Fruit fly (Drosophila melanogaster): ENCODE measurements around the gene Bulli.
A peak's percentile ranks its signal among the peaks of the same experiment; 100 is the strongest.

Gene Bulli

DNA sequence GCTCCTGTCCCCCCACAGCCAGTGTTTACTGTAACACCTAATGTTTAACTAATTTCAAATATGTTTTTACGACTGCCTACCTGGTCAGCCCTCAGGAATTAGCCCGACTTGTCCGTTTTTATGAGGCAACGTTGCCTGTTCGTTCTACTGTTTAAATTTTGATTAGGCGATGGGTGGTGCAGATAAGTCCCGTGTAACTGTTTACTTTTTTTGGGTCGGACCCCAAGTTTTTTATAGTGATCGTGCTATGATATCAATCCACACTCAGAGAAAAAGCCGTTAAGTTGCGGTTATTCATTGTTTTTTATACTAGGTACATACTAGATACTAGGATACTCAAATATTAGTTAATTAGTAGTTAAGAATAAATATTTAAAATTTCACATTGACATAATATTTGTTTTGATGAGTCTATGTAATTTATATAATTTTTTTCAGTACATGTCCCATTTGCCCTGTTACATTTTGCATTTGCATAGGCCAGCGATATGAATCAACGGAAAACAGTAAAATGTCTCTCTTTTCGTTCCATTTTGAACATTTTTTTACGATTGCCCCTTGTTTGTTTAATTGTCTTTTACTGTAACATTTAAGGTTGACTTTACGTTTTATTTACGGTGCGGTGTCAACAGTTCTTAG is 20.7 kb upstream of the Bulli start (continued):
- peak; percentile 63 for TF ChIP-seq CG18619 (GFP tag; optimal IDR thresholded peaks at IDR 0.05)
- TF ChIP-seq Deaf1 (tag; optimal IDR thresholded peaks at IDR 0.05): peak; percentile 26
- TF ChIP-seq CG16863 (GFP tag; optimal IDR thresholded peaks at IDR 0.05): peak; percentile 20
- no peak for TF ChIP-seq zfh2 (GFP tag; optimal IDR thresholded peaks at IDR 0.05)
- TF ChIP-seq CG10543 (GFP tag; optimal IDR thresholded peaks at IDR 0.05): no peak
- TF ChIP-seq Hmx (GFP tag; optimal IDR thresholded peaks at IDR 0.05): no peak
- no peak for TF ChIP-seq Bteb2 (GFP tag; optimal IDR thresholded peaks at IDR 0.05)
- TF ChIP-seq fd96Cb (tag; optimal IDR thresholded peaks at IDR 0.05): peak; percentile 68
- no peak for TF ChIP-seq corto (GFP tag; optimal IDR thresholded peaks at IDR 0.05)
- TF ChIP-seq lilli (GFP tag; optimal IDR thresholded peaks at IDR 0.05): peak; percentile 39
- TF ChIP-seq CG12299 (tag; optimal IDR thresholded peaks at IDR 0.05): peak; percentile 30
- peak; percentile 66; the same call in 1 of the 2 replicates for TF ChIP-seq CG32767 (GFP tag; IDR thresholded peaks at IDR 0.05)
- peak; percentile 90 for TF ChIP-seq sens (GFP tag)
- peak; percentile 48 for TF ChIP-seq CG10431 (GFP tag; optimal IDR thresholded peaks at IDR 0.05)
- TF ChIP-seq D19B (GFP tag; optimal IDR thresholded peaks at IDR 0.05): peak; percentile 10
- TF ChIP-seq CG8290 (GFP tag; optimal IDR thresholded peaks at IDR 0.05): peak; percentile 33
- peak in 1 of 2 experiments; percentile 34 for TF ChIP-seq CG8290 (tag; optimal IDR thresholded peaks at IDR 0.05)
- 0 out of 3 replicates have a peak, but pooled peaks have one; percentile 45 for TF ChIP-seq ase (GFP tag; IDR thresholded peaks at IDR 0.05)
- TF ChIP-seq HmgD (GFP tag; optimal IDR thresholded peaks at IDR 0.05): no peak
- 0 out of 3 replicates have a peak, but pooled peaks have one; percentile 20 for TF ChIP-seq zfh1 (GFP tag; IDR thresholded peaks at IDR 0.05)
- peak in 1 of 3 experiments; percentile 62 for TF ChIP-seq Stat92E (GFP tag; optimal IDR thresholded peaks at IDR 0.05)
- TF ChIP-seq jing (GFP tag; optimal IDR thresholded peaks at IDR 0.05): peak; percentile 23
- TF ChIP-seq tx (GFP tag; optimal IDR thresholded peaks at IDR 0.05): no peak
- TF ChIP-seq nmo (GFP tag; optimal IDR thresholded peaks at IDR 0.05): peak; percentile 84
- no peak for TF ChIP-seq Hey (tag; optimal IDR thresholded peaks at IDR 0.05)
- TF ChIP-seq prd (optimal IDR thresholded peaks at IDR 0.05): no peak
- peak; percentile 84 for TF ChIP-seq prd (GFP tag; IDR thresholded peaks at IDR 0.05)
- peak; percentile 19 for TF ChIP-seq NfI (GFP tag; optimal IDR thresholded peaks at IDR 0.05)
- no peak for TF ChIP-seq wdn (GFP tag; IDR thresholded peaks at IDR 0.05)
- TF ChIP-seq HmgZ (tag; optimal IDR thresholded peaks at IDR 0.05): no peak
- peak; percentile 34; the same call in 1 of the 2 replicates for TF ChIP-seq sob (GFP tag; IDR thresholded peaks at IDR 0.05)
- peak; percentile 57 for TF ChIP-seq ssp (GFP tag; IDR thresholded peaks at IDR 0.05)
- TF ChIP-seq tap (tag; optimal IDR thresholded peaks at IDR 0.05): peak; percentile 64
- no peak for TF ChIP-seq CG17186 (GFP tag; optimal IDR thresholded peaks at IDR 0.05)
- peak; percentile 75 for TF ChIP-seq Med (GFP tag)
- TF ChIP-seq crc (GFP tag; optimal IDR thresholded peaks at IDR 0.05): no peak
- no peak for TF ChIP-seq CG6765 (GFP tag; optimal IDR thresholded peaks at IDR 0.05)
- no peak for TF ChIP-seq inv (GFP tag; IDR thresholded peaks at IDR 0.05; ENCODE audit: partially characterized antibody)
- TF ChIP-seq bcd (GFP tag; optimal IDR thresholded peaks at IDR 0.05): peak; percentile 64
- TF ChIP-seq grau (tag; optimal IDR thresholded peaks at IDR 0.05): peak; percentile 72
- peak; percentile 15 for TF ChIP-seq Fer2 (tag; optimal IDR thresholded peaks at IDR 0.05)
- peak in 1 of 2 experiments; percentile 11 for TF ChIP-seq crp (GFP tag; optimal IDR thresholded peaks at IDR 0.05)
- TF ChIP-seq fd102C (GFP tag; optimal IDR thresholded peaks at IDR 0.05): no peak
- TF ChIP-seq C15 (GFP tag; IDR thresholded peaks at IDR 0.05): no peak
- TF ChIP-seq jigr1 (GFP tag; IDR thresholded peaks at IDR 0.05): 0 out of 3 replicates have a peak, but pooled peaks have one; percentile 23
- TF ChIP-seq cwo (GFP tag; optimal IDR thresholded peaks at IDR 0.05): peak; percentile 16
- TF ChIP-seq CG17568 (GFP tag; optimal IDR thresholded peaks at IDR 0.05): peak; percentile 51
- no peak for TF ChIP-seq Doc2 (GFP tag; IDR thresholded peaks at IDR 0.05)
- TF ChIP-seq Adf1 (GFP tag; IDR thresholded peaks at IDR 0.05): no peak
- peak; percentile 30 for TF ChIP-seq bab2 (GFP tag; optimal IDR thresholded peaks at IDR 0.05)
- TF ChIP-seq yki (optimal IDR thresholded peaks at IDR 0.05): no peak

Measured in whole organism, embryonic.